Worm (Caenorhabditis elegans): ENCODE results near the gene rad-23.

ce11 chrII:11695945-11696270, 43.4 kb upstream of the rad-23 start, which contains the start of gene xpf-1:
- no peak for TF ChIP-seq swsn-7 (tag; optimal IDR thresholded peaks at IDR 0.05)
- TF ChIP-seq mdl-1 (tag; optimal IDR thresholded peaks at IDR 0.05), result no peak
- no peak for TF ChIP-seq zip-4 (GFP tag; optimal IDR thresholded peaks at IDR 0.05)
- no peak for TF ChIP-seq nhr-90 (tag; optimal IDR thresholded peaks at IDR 0.05; ENCODE audit: poor library complexity)
- TF ChIP-seq ceh-82 (tag; optimal IDR thresholded peaks at IDR 0.05), result no peak
- no peak for TF ChIP-seq nhr-237 (tag; optimal IDR thresholded peaks at IDR 0.05)
- TF ChIP-seq pqm-1 (tag; optimal IDR thresholded peaks at IDR 0.05), result no peak
- no peak for TF ChIP-seq skn-1 (tag; optimal IDR thresholded peaks at IDR 0.05)
